Worm (Caenorhabditis elegans) whole organism, L4 larva: Measurements from ENCODE around the gene ZK783.7.

Source experiments
- F10B5.3 ChIP-seq: sonication (generic microtip); optimal IDR thresholded peaks from 2 replicates; lab custom pipeline; 2016; ENCODE audit warnings: mild to moderate bottlenecking, missing genetic modification characterization, missing compliant biosample characterization
- F26F4.8 ChIP-seq: fragments of 200-800 bp; sonication (Bioruptor generic); conservative IDR thresholded peaks from 2 replicates; pipeline ENCODE4 v1.3.6; 2022; ENCODE audit warnings: missing genetic modification characterization, missing compliant biosample characterization
- Y48G9A.11 ChIP-seq: fragments of 200-800 bp; sonication (Bioruptor generic); IDR thresholded peaks from 2 replicates; pipeline ENCODE4 v1.3.6; 2022; ENCODE audit warnings: missing genetic modification reagents, missing genetic modification characterization, missing compliant biosample characterization
- aha-1 ChIP-seq: fragments of 150-350 bp; peaks from one replicate; lab custom pipeline; 2014; ENCODE audit warnings: missing biosample characterization, missing genetic modification characterization
- aly-2 ChIP-seq: sonication (generic microtip); optimal IDR thresholded peaks from 2 replicates; lab custom pipeline; 2018; ENCODE audit warnings: missing biosample characterization, missing genetic modification characterization
- attf-4 ChIP-seq: sonication (generic microtip); optimal IDR thresholded peaks from 3 replicates; lab custom pipeline; 2017; ENCODE audit warnings: missing biosample characterization, missing genetic modification characterization
- ceh-20 ChIP-seq: fragments of 200-800 bp; sonication (Bioruptor generic); IDR thresholded peaks from 2 replicates; pipeline ENCODE4 v1.3.6; 2022; ENCODE audit warnings: missing genetic modification reagents, missing genetic modification characterization, missing compliant biosample characterization
- ceh-44 ChIP-seq: fragments of 200-800 bp; sonication (Bioruptor generic); IDR thresholded peaks from 2 replicates; pipeline ENCODE4 v1.3.6; 2022; ENCODE audit warnings: missing genetic modification reagents, missing genetic modification characterization, missing compliant biosample characterization
- ceh-62 ChIP-seq: sonication (generic microtip); optimal IDR thresholded peaks from 2 replicates; lab custom pipeline; 2017; ENCODE audit warnings: missing biosample characterization, missing genetic modification characterization
- ceh-82 ChIP-seq: sonication (generic microtip); optimal IDR thresholded peaks from 2 replicates; lab custom pipeline; 2017; ENCODE audit warnings: missing biosample characterization, missing genetic modification characterization
- cey-2 ChIP-seq: sonication (generic microtip); optimal IDR thresholded peaks from 3 replicates; lab custom pipeline; 2017; ENCODE audit warnings: missing genetic modification characterization, mild to moderate bottlenecking, missing compliant biosample characterization, antibody characterized with exemption, borderline replicate concordance; ENCODE audit not compliant: insufficient read depth
- daf-12 ChIP-seq: fragments of 150-350 bp; optimal IDR thresholded peaks from 2 replicates; lab custom pipeline; 2014; ENCODE audit warnings: missing biosample characterization, missing genetic modification reagents, missing genetic modification characterization
- daf-16 ChIP-seq, 3 experiments: sonication (generic microtip); optimal IDR thresholded peaks; 2 replicates each; lab custom pipeline; 2016 to 2017; ENCODE audit warnings: missing genetic modification characterization in 3 of 3, missing genetic modification reagents in 3 of 3, mild to moderate bottlenecking in 2 of 3, missing compliant biosample characterization in 2 of 3, missing biosample characterization in 1 of 3, moderate library complexity in 1 of 3
- daf-8 ChIP-seq: fragments of 200-800 bp; sonication (Bioruptor generic); IDR thresholded peaks from 2 replicates; pipeline ENCODE4 v1.3.6; 2022; ENCODE audit warnings: missing genetic modification characterization, missing compliant biosample characterization
- dmd-8 ChIP-seq: fragments of 200-800 bp; sonication (Bioruptor generic); IDR thresholded peaks from 2 replicates; pipeline ENCODE4 v1.3.6; 2022; ENCODE audit warnings: missing genetic modification characterization, missing compliant biosample characterization
- dmd-9 ChIP-seq: fragments of 200-800 bp; sonication (Bioruptor generic); IDR thresholded peaks from 2 replicates; pipeline ENCODE4 v1.3.6; 2022; ENCODE audit warnings: missing genetic modification reagents, missing genetic modification characterization, missing compliant biosample characterization
- dpl-1 ChIP-seq: fragments of 150-350 bp; optimal IDR thresholded peaks from 2 replicates; lab custom pipeline; 2014; ENCODE audit warnings: missing biosample characterization, missing genetic modification reagents, missing genetic modification characterization
- duxl-1 ChIP-seq: sonication (generic microtip); optimal IDR thresholded peaks from 2 replicates; lab custom pipeline; 2016; ENCODE audit warnings: mild to moderate bottlenecking, missing genetic modification characterization, moderate library complexity, missing compliant biosample characterization; ENCODE audit not compliant: poor library complexity
- dve-1 ChIP-seq: sonication (generic microtip); optimal IDR thresholded peaks from 2 replicates; lab custom pipeline; 2017; ENCODE audit warnings: antibody characterized with exemption, mild to moderate bottlenecking, missing genetic modification characterization, missing compliant biosample characterization; ENCODE audit not compliant: insufficient read depth
- egl-43 ChIP-seq: fragments of 200-800 bp; sonication (Bioruptor generic); IDR thresholded peaks from 2 replicates; pipeline ENCODE4 v1.3.6; 2022; ENCODE audit warnings: missing genetic modification reagents, missing genetic modification characterization, missing compliant biosample characterization
- fkh-10 ChIP-seq: fragments of 150-350 bp; optimal IDR thresholded peaks from 2 replicates; lab custom pipeline; 2014; ENCODE audit warnings: missing biosample characterization, missing genetic modification reagents, missing genetic modification characterization
- hif-1 ChIP-seq, 2 experiments: sonication (generic microtip); optimal IDR thresholded peaks; 2 replicates each; lab custom pipeline; 2016 to 2017; ENCODE audit warnings: missing compliant biosample characterization in 2 of 2, missing genetic modification characterization in 2 of 2, missing genetic modification reagents in 2 of 2, missing genotype in 2 of 2, mild to moderate bottlenecking in 1 of 2
- hlh-30 ChIP-seq: sonication (generic microtip); optimal IDR thresholded peaks from 2 replicates; lab custom pipeline; 2017; ENCODE audit warnings: antibody characterized with exemption, mild to moderate bottlenecking, missing genetic modification characterization, missing compliant biosample characterization; ENCODE audit not compliant: insufficient read depth
- hmg-1.1 ChIP-seq: fragments of 200-800 bp; sonication (Bioruptor generic); IDR thresholded peaks from 2 replicates; pipeline ENCODE4 v1.3.6; 2022; ENCODE audit warnings: missing genetic modification reagents, missing genetic modification characterization, missing compliant biosample characterization
- lin-13 ChIP-seq: fragments of 150-350 bp; optimal IDR thresholded peaks from 2 replicates; lab custom pipeline; 2014; ENCODE audit warnings: missing biosample characterization, missing genetic modification reagents, missing genetic modification characterization
- lin-29 ChIP-seq: fragments of 200-800 bp; sonication (Bioruptor generic); IDR thresholded peaks from 2 replicates; pipeline ENCODE4 v1.3.6; 2022; ENCODE audit warnings: missing genetic modification reagents, missing genetic modification characterization, missing compliant biosample characterization
- lin-38 ChIP-seq: fragments of 200-800 bp; sonication (Bioruptor generic); IDR thresholded peaks from 2 replicates; pipeline ENCODE4 v1.3.6; 2022; ENCODE audit warnings: missing genetic modification reagents, missing genetic modification characterization, missing compliant biosample characterization
- lin-39 ChIP-seq: fragments of 150-350 bp; optimal IDR thresholded peaks from 2 replicates; lab custom pipeline; 2014; ENCODE audit warnings: missing biosample characterization, missing genetic modification reagents, missing genetic modification characterization
- madf-9 ChIP-seq: fragments of 200-800 bp; sonication (Bioruptor generic); conservative IDR thresholded peaks from 2 replicates; pipeline ENCODE4 v1.3.6; 2022; ENCODE audit warnings: missing genetic modification reagents, missing genetic modification characterization, missing compliant biosample characterization
- mdl-1 ChIP-seq, 2 experiments: fragments of 150-350 bp in 1 of 2; sonication (generic microtip) in 1 of 2; optimal IDR thresholded peaks; 2 replicates each; lab custom pipeline; 2014 to 2017; ENCODE audit warnings: missing biosample characterization in 2 of 2, missing genetic modification characterization in 2 of 2
- mes-2 ChIP-seq: sonication (generic microtip); optimal IDR thresholded peaks from 2 replicates; lab custom pipeline; 2016; ENCODE audit warnings: missing genotype, mild to moderate bottlenecking, missing genetic modification characterization, missing compliant biosample characterization; ENCODE audit not compliant: poor library complexity, severe bottlenecking
- mxl-2 ChIP-seq: fragments of 200-800 bp; sonication (Bioruptor generic); conservative IDR thresholded peaks from 2 replicates; pipeline ENCODE4 v1.3.6; 2022; ENCODE audit warnings: missing genetic modification reagents, missing genetic modification characterization, missing compliant biosample characterization
- nhr-102 ChIP-seq: sonication (generic microtip); optimal IDR thresholded peaks from 2 replicates; lab custom pipeline; 2016; ENCODE audit warnings: mild to moderate bottlenecking, missing genetic modification characterization, moderate library complexity, missing compliant biosample characterization
- nhr-111 ChIP-seq: fragments of 200-800 bp; sonication (Bioruptor generic); optimal IDR thresholded peaks from 2 replicates; lab custom pipeline; 2018; ENCODE audit warnings: mild to moderate bottlenecking, missing genetic modification characterization, missing compliant biosample characterization
- nhr-237 ChIP-seq: sonication (generic microtip); optimal IDR thresholded peaks from 2 replicates; lab custom pipeline; 2017; ENCODE audit warnings: missing biosample characterization, missing genetic modification characterization
- nhr-28 ChIP-seq: fragments of 150-350 bp; optimal IDR thresholded peaks from 2 replicates; lab custom pipeline; 2014; ENCODE audit warnings: missing biosample characterization, missing genetic modification characterization
- nhr-41 ChIP-seq: fragments of 200-800 bp; sonication (Bioruptor generic); IDR thresholded peaks from 2 replicates; pipeline ENCODE4 v1.3.6; 2022; ENCODE audit warnings: missing genetic modification reagents, missing genetic modification characterization, missing compliant biosample characterization
- nhr-76 ChIP-seq: fragments of 150-350 bp; optimal IDR thresholded peaks from 2 replicates; lab custom pipeline; 2014; ENCODE audit warnings: missing biosample characterization, missing genetic modification characterization
- nhr-77 ChIP-seq: fragments of 150-350 bp; optimal IDR thresholded peaks from 2 replicates; lab custom pipeline; 2014; ENCODE audit warnings: missing biosample characterization, missing genetic modification characterization
- pha-4 ChIP-seq, 2 experiments: fragments of 150-350 bp in 1 of 2; fragments of 200-800 bp in 1 of 2; sonication (Bioruptor generic) in 1 of 2; IDR thresholded peaks in 1 of 2; optimal IDR thresholded peaks in 1 of 2; 2 replicates each; pipeline versions ENCODE4 v1.3.6 to Lab custom; 2014 to 2022; ENCODE audit warnings: missing genetic modification characterization in 2 of 2, missing genetic modification reagents in 2 of 2, missing biosample characterization in 1 of 2, missing compliant biosample characterization in 1 of 2
- pqm-1 ChIP-seq: sonication (generic microtip); optimal IDR thresholded peaks from 2 replicates; lab custom pipeline; 2017; ENCODE audit warnings: missing biosample characterization, missing genetic modification characterization
- sdz-12 ChIP-seq: fragments of 200-800 bp; sonication (Bioruptor generic); optimal IDR thresholded peaks from 2 replicates; lab custom pipeline; 2018; ENCODE audit warnings: mild to moderate bottlenecking, missing genetic modification characterization, missing compliant biosample characterization
- tag-97 ChIP-seq: fragments of 200-800 bp; sonication (Bioruptor generic); IDR thresholded peaks from 2 replicates; pipeline ENCODE4 v1.3.6; 2022; ENCODE audit warnings: missing genetic modification characterization, missing compliant biosample characterization
- tra-1 ChIP-seq: fragments of 200-800 bp; sonication (Bioruptor generic); IDR thresholded peaks from 2 replicates; pipeline ENCODE4 v1.3.6; 2022; ENCODE audit warnings: missing genetic modification reagents, missing genetic modification characterization, missing compliant biosample characterization
- unc-130 ChIP-seq: sonication (generic microtip); optimal IDR thresholded peaks from 2 replicates; lab custom pipeline; 2016; ENCODE audit warnings: missing genetic modification reagents, missing genetic modification characterization, missing compliant biosample characterization
- unc-39 ChIP-seq: sonication (generic microtip); optimal IDR thresholded peaks from 2 replicates; lab custom pipeline; 2017; ENCODE audit warnings: missing biosample characterization, missing genetic modification characterization
- unc-62 ChIP-seq, 3 experiments: fragments of 150-350 bp in 1 of 3; sonication (generic microtip); optimal IDR thresholded peaks in 2 of 3; peaks in 1 of 3; 1 replicate in 1 of 3; 2 replicates in 2 of 3; lab custom pipeline; 2014 to 2017; ENCODE audit warnings: missing biosample characterization in 3 of 3, missing genetic modification characterization in 3 of 3, missing genetic modification reagents in 3 of 3, missing genotype in 1 of 3
- vab-7 ChIP-seq: fragments of 200-800 bp; sonication (Bioruptor generic); IDR thresholded peaks from 2 replicates; pipeline ENCODE4 v1.3.6; 2022; ENCODE audit warnings: missing genetic modification reagents, missing genetic modification characterization, missing compliant biosample characterization
- zip-11 ChIP-seq: fragments of 200-800 bp; sonication (Bioruptor generic); IDR thresholded peaks from 2 replicates; pipeline ENCODE4 v1.3.6; 2022; ENCODE audit warnings: missing genetic modification characterization, missing compliant biosample characterization
- ztf-7 ChIP-seq: fragments of 150-350 bp; optimal IDR thresholded peaks from 2 replicates; lab custom pipeline; 2014; ENCODE audit warnings: missing biosample characterization, missing genetic modification characterization

The ZK783.7 gene

ce11 chrIII:7659440-7659839 lies 2.9 kb downstream of the ZK783.7 start (continued):
- TF ChIP-seq daf-16 (GFP tag; optimal IDR thresholded peaks at IDR 0.05; lab: Kevin White, UChicago) (peak in 1 of 2 experiments; percentile 25), daf-16 (tag; optimal IDR thresholded peaks at IDR 0.05; lab: Kevin White, UChicago) (no peak), mdl-1 (tag; optimal IDR thresholded peaks at IDR 0.05; lab: Kevin White, UChicago) (peak in 1 of 2 experiments; percentile 0), mxl-2 (GFP tag; lab: Robert Waterston, UW) (no peak), ceh-20 (no peak), nhr-111 (no peak), nhr-77 (no peak), daf-8 (GFP tag; lab: Robert Waterston, UW) (no peak), nhr-28 (tag; lab: Kevin White, UChicago) (peak; percentile 43), sdz-12 (GFP tag; lab: Kevin White, UChicago) (no peak), ceh-82 (tag; lab: Kevin White, UChicago) (no peak), cey-2 (no peak), mes-2 (peak; percentile 55), madf-9 (GFP tag; lab: Robert Waterston, UW) (no peak), pqm-1 (no peak), F10B5.3 (tag; lab: Kevin White, UChicago) (no peak), duxl-1 (tag; lab: Kevin White, UChicago) (no peak), aha-1 (tag; lab: Kevin White, UChicago) (no peak), nhr-41 (no peak), lin-13 (GFP tag; lab: Kevin White, UChicago) (no peak), hlh-30 (tag; lab: Kevin White, UChicago) (peak; percentile 77), ceh-62 (tag; lab: Kevin White, UChicago) (no peak), unc-39 (no peak), dmd-8 (no peak), tra-1 (no peak), nhr-102 (tag; lab: Kevin White, UChicago) (no peak), unc-130 (no peak), vab-7 (0 out of 2 replicates have a peak, but pooled peaks have one; percentile 7), dve-1 (tag; lab: Kevin White, UChicago) (no peak), nhr-76 (tag; lab: Kevin White, UChicago) (no peak), nhr-237 (no peak), fkh-10 (GFP tag; lab: Kevin White, UChicago) (no peak), lin-38 (no peak), egl-43 (GFP tag; lab: Robert Waterston, UW) (peak; percentile 74; the same call in 1 of the 2 replicates), ztf-7 (tag; lab: Kevin White, UChicago) (no peak), daf-12 (tag; lab: Kevin White, UChicago) (no peak), ceh-44 (no peak), lin-29 (GFP tag; lab: Robert Waterston, UW) (no peak), unc-62 (GFP tag; optimal IDR thresholded peaks at IDR 0.05 in 1 of 2; lab: Kevin White, UChicago) (peak in 1 of 2 experiments; percentile 74), unc-62 (tag; optimal IDR thresholded peaks at IDR 0.05; lab: Kevin White, UChicago) (no peak), hif-1 (tag; optimal IDR thresholded peaks at IDR 0.05; lab: Kevin White, UChicago) (no peak), hmg-1.1 (GFP tag; lab: Robert Waterston, UW) (peak; percentile 69), aly-2 (tag; lab: Kevin White, UChicago) (no peak), Y48G9A.11 (GFP tag; lab: Robert Waterston, UW) (no peak), dpl-1 (GFP tag; lab: Kevin White, UChicago) (peak; percentile 5), tag-97 (GFP tag; lab: Robert Waterston, UW) (no peak), dmd-9 (GFP tag; lab: Robert Waterston, UW) (no peak), lin-39 (tag; lab: Kevin White, UChicago) (no peak), zip-11 (no peak), F26F4.8 (GFP tag; lab: Robert Waterston, UW) (no peak), pha-4 (GFP tag; IDR thresholded peaks at IDR 0.05; lab: Robert Waterston, UW) (no peak), pha-4 (tag; optimal IDR thresholded peaks at IDR 0.05; lab: Kevin White, UChicago) (no peak), attf-4 (no peak)
